Worm (Caenorhabditis elegans) whole organism, L3 larva: ENCODE results near the gene osta-1.

Experiments
- R02D3.7 ChIP-seq: fragments of 150-350 bp; optimal IDR thresholded peaks from 2 replicates; lab custom pipeline; 2014; ENCODE audit warnings: missing biosample characterization, missing genetic modification characterization
- ZK546.5 ChIP-seq: sonication (generic microtip); optimal IDR thresholded peaks from 2 replicates; lab custom pipeline; 2017; ENCODE audit warnings: missing biosample characterization, missing genetic modification characterization
- aly-2 ChIP-seq: fragments of 150-350 bp; optimal IDR thresholded peaks from 2 replicates; lab custom pipeline; 2014; ENCODE audit warnings: missing biosample characterization, missing genetic modification characterization
- ama-1 ChIP-seq: fragments of 150-350 bp; optimal IDR thresholded peaks from 2 replicates; lab custom pipeline; 2018
- ceh-16 ChIP-seq: sonication (generic microtip); optimal IDR thresholded peaks from 2 replicates; lab custom pipeline; 2017; ENCODE audit warnings: missing biosample characterization, missing genetic modification characterization
- ceh-28 ChIP-seq: fragments of 150-350 bp; optimal IDR thresholded peaks from 2 replicates; lab custom pipeline; 2014; ENCODE audit warnings: missing biosample characterization, missing genetic modification reagents, missing genetic modification characterization
- ceh-82 ChIP-seq: fragments of 150-350 bp; optimal IDR thresholded peaks from 2 replicates; lab custom pipeline; 2014; ENCODE audit warnings: missing biosample characterization, missing genetic modification characterization
- ceh-9 ChIP-seq: sonication (generic microtip); optimal IDR thresholded peaks from 2 replicates; lab custom pipeline; 2018; ENCODE audit warnings: missing biosample characterization, missing genetic modification characterization
- egl-27 ChIP-seq: sonication (generic microtip); optimal IDR thresholded peaks from 4 replicates; lab custom pipeline; 2017; ENCODE audit warnings: missing biosample characterization, missing genetic modification reagents, missing genetic modification characterization
- egl-5 ChIP-seq: fragments of 150-350 bp; optimal IDR thresholded peaks from 2 replicates; lab custom pipeline; 2017; ENCODE audit warnings: missing biosample characterization, missing genetic modification reagents, missing genetic modification characterization, inconsistent platforms
- elt-1 ChIP-seq: fragments of 150-350 bp; optimal IDR thresholded peaks from 2 replicates; lab custom pipeline; 2014; ENCODE audit warnings: missing biosample characterization, missing genetic modification characterization
- elt-3 ChIP-seq, 3 experiments: fragments of 150-350 bp in 1 of 3; sonication (generic microtip) in 2 of 3; optimal IDR thresholded peaks; 2 replicates in 2 of 3; 4 replicates in 1 of 3; lab custom pipeline; 2014 to 2017; ENCODE audit warnings: missing biosample characterization in 3 of 3, missing genetic modification characterization in 3 of 3
- eor-1 ChIP-seq, 2 experiments: fragments of 150-350 bp; optimal IDR thresholded peaks; 2 replicates each; lab custom pipeline; 2014 to 2018; ENCODE audit warnings: missing biosample characterization in 2 of 2, missing genetic modification characterization in 2 of 2
- fkh-10 ChIP-seq: sonication (generic microtip); optimal IDR thresholded peaks from 2 replicates; lab custom pipeline; 2017; ENCODE audit warnings: missing biosample characterization, missing genetic modification reagents, missing genetic modification characterization
- fkh-2 ChIP-seq: fragments of 150-350 bp; optimal IDR thresholded peaks from 2 replicates; lab custom pipeline; 2014; ENCODE audit warnings: missing biosample characterization, missing genetic modification reagents, missing genetic modification characterization
- fos-1 ChIP-seq: fragments of 150-350 bp; optimal IDR thresholded peaks from 2 replicates; lab custom pipeline; 2014; ENCODE audit warnings: missing biosample characterization, missing genetic modification characterization
- hmg-11 ChIP-seq: sonication (generic microtip); optimal IDR thresholded peaks from 2 replicates; lab custom pipeline; 2016; ENCODE audit warnings: missing genetic modification characterization, missing compliant biosample characterization
- jun-1 ChIP-seq: fragments of 150-350 bp; optimal IDR thresholded peaks from 2 replicates; lab custom pipeline; 2014; ENCODE audit warnings: missing biosample characterization, missing genetic modification reagents, missing genetic modification characterization
- lin-15B ChIP-seq: fragments of 150-350 bp; optimal IDR thresholded peaks from 2 replicates; lab custom pipeline; 2014; ENCODE audit warnings: missing biosample characterization, missing genetic modification characterization
- lin-39 ChIP-seq: fragments of 150-350 bp; optimal IDR thresholded peaks from 2 replicates; lab custom pipeline; 2018; ENCODE audit warnings: missing biosample characterization, missing genetic modification reagents, missing genetic modification characterization
- lsy-12 ChIP-seq: sonication (generic microtip); optimal IDR thresholded peaks from 2 replicates; lab custom pipeline; 2016; ENCODE audit warnings: mild to moderate bottlenecking, missing genetic modification characterization, missing compliant biosample characterization
- mdl-1 ChIP-seq: fragments of 150-350 bp; optimal IDR thresholded peaks from 2 replicates; lab custom pipeline; 2014; ENCODE audit warnings: missing biosample characterization, missing genetic modification characterization
- mml-1 ChIP-seq: fragments of 150-350 bp; sonication (generic microtip); optimal IDR thresholded peaks from 3 replicates; lab custom pipeline; 2014; ENCODE audit warnings: missing biosample characterization, missing genetic modification characterization
- nfya-1 ChIP-seq: sonication (generic microtip); optimal IDR thresholded peaks from 2 replicates; lab custom pipeline; 2017; ENCODE audit warnings: missing genetic modification characterization, mild to moderate bottlenecking, missing compliant biosample characterization, antibody characterized with exemption, moderate library complexity; ENCODE audit not compliant: insufficient read depth
- nhr-12 ChIP-seq: fragments of 150-350 bp; optimal IDR thresholded peaks from 2 replicates; lab custom pipeline; 2014; ENCODE audit warnings: missing biosample characterization, missing genetic modification characterization
- nhr-23 ChIP-seq: fragments of 150-350 bp; optimal IDR thresholded peaks from 2 replicates; lab custom pipeline; 2014; ENCODE audit warnings: missing biosample characterization, missing genetic modification reagents, missing genetic modification characterization
- nhr-237 ChIP-seq: fragments of 150-350 bp; optimal IDR thresholded peaks from 2 replicates; lab custom pipeline; 2014; ENCODE audit warnings: missing biosample characterization, missing genetic modification characterization
- nhr-25 ChIP-seq: sonication (generic microtip); optimal IDR thresholded peaks from 2 replicates; lab custom pipeline; 2017; ENCODE audit warnings: missing biosample characterization, missing genetic modification characterization
- nhr-28 ChIP-seq: fragments of 150-350 bp; optimal IDR thresholded peaks from 2 replicates; lab custom pipeline; 2014; ENCODE audit warnings: missing biosample characterization, missing genetic modification characterization
- nhr-43 ChIP-seq: sonication (generic microtip); optimal IDR thresholded peaks from 2 replicates; lab custom pipeline; 2016; ENCODE audit warnings: mild to moderate bottlenecking, missing genetic modification characterization, missing compliant biosample characterization; ENCODE audit not compliant: poor library complexity, severe bottlenecking
- nhr-67 ChIP-seq: fragments of 150-350 bp; optimal IDR thresholded peaks from 2 replicates; lab custom pipeline; 2014; ENCODE audit warnings: missing biosample characterization, missing genetic modification characterization
- nhr-76 ChIP-seq: fragments of 150-350 bp; sonication (generic microtip); optimal IDR thresholded peaks from 5 replicates; lab custom pipeline; 2014; ENCODE audit warnings: missing biosample characterization, missing genetic modification characterization
- nhr-77 ChIP-seq: fragments of 150-350 bp; optimal IDR thresholded peaks from 2 replicates; lab custom pipeline; 2014; ENCODE audit warnings: missing biosample characterization, missing genetic modification characterization
- pha-4 ChIP-seq: fragments of 150-350 bp; optimal IDR thresholded peaks from 2 replicates; lab custom pipeline; 2014; ENCODE audit warnings: missing biosample characterization, missing genetic modification reagents, missing genetic modification characterization
- pqm-1 ChIP-seq: fragments of 150-350 bp; optimal IDR thresholded peaks from 2 replicates; lab custom pipeline; 2017; ENCODE audit warnings: missing biosample characterization, missing genetic modification characterization, inconsistent platforms
- sea-2 ChIP-seq: fragments of 150-350 bp; sonication (generic microtip); optimal IDR thresholded peaks from 4 replicates; lab custom pipeline; 2014; ENCODE audit warnings: missing biosample characterization, missing genetic modification reagents, missing genetic modification characterization
- skn-1 ChIP-seq: fragments of 150-350 bp; optimal IDR thresholded peaks from 2 replicates; lab custom pipeline; 2014; ENCODE audit warnings: missing biosample characterization, missing genetic modification characterization
- snpc-4 ChIP-seq: fragments of 150-350 bp; optimal IDR thresholded peaks from 2 replicates; lab custom pipeline; 2014; ENCODE audit warnings: missing biosample characterization, missing genetic modification characterization
- tbx-2 ChIP-seq: sonication (generic microtip); optimal IDR thresholded peaks from 2 replicates; lab custom pipeline; 2016; ENCODE audit warnings: mild to moderate bottlenecking, missing genetic modification characterization, missing compliant biosample characterization
- unc-39 ChIP-seq: sonication (generic microtip); optimal IDR thresholded peaks from 4 replicates; lab custom pipeline; 2017; ENCODE audit warnings: missing biosample characterization, missing genetic modification characterization
- unc-62 ChIP-seq: fragments of 150-350 bp; sonication (generic microtip); optimal IDR thresholded peaks from 4 replicates; lab custom pipeline; 2014; ENCODE audit warnings: missing biosample characterization, missing genetic modification reagents, missing genetic modification characterization
- zag-1 ChIP-seq: fragments of 150-350 bp; optimal IDR thresholded peaks from 2 replicates; lab custom pipeline; 2014; ENCODE audit warnings: missing biosample characterization, missing genetic modification characterization
- ztf-4 ChIP-seq: fragments of 150-350 bp; optimal IDR thresholded peaks from 2 replicates; lab custom pipeline; 2014; ENCODE audit warnings: missing biosample characterization, missing genetic modification characterization

Gene osta-1

ce11 chrII:24559-24998, 18.1 kb downstream of the osta-1 start, which contains the start of gene enee-1 (continued):
- peak; percentile 81 for TF ChIP-seq lin-39 (tag; lab: Kevin White, UChicago)

ce11 chrII:28283-28682, 21.8 kb downstream of the osta-1 start, which contains the start of gene F23F1.4:
Gene F23F1.4 (minus strand): TSS chrII:28423.
- no peak for TF ChIP-seq ZK546.5 (tag; lab: Kevin White, UChicago)
- TF ChIP-seq nhr-25 (tag; lab: Kevin White, UChicago), result peak; percentile 62

ce11 chrII:29578-29977, 23.1 kb downstream of the osta-1 start:
- TF ChIP-seq nhr-25 (tag; lab: Kevin White, UChicago) (peak; percentile 45), nhr-77 (no peak), nhr-12 (no peak), ama-1 (lab: Kevin White, UChicago) (no peak), ceh-82 (no peak)
- TF ChIP-seq, all 47 proteins: peak for 1

- no peak for TF ChIP-seq fkh-10 (GFP tag; lab: Kevin White, UChicago)
- TF ChIP-seq nhr-237, result no peak
- no peak for TF ChIP-seq snpc-4 (tag; lab: Kevin White, UChicago)
- no peak for TF ChIP-seq tbx-2 (tag; lab: Kevin White, UChicago)
- no peak for TF ChIP-seq ceh-16
- no peak for TF ChIP-seq egl-5 (tag; lab: Kevin White, UChicago)
- no peak for TF ChIP-seq eor-1 (tag; optimal IDR thresholded peaks at IDR 0.05; lab: Kevin White, UChicago)
- no peak for TF ChIP-seq nhr-43
- TF ChIP-seq lin-15B, result peak; percentile 38
- peak; percentile 58 for TF ChIP-seq R02D3.7 (tag; lab: Kevin White, UChicago)
- no peak for TF ChIP-seq nhr-25 (tag; lab: Kevin White, UChicago)
- TF ChIP-seq elt-3 (tag; optimal IDR thresholded peaks at IDR 0.05; lab: Kevin White, UChicago), result no peak
- TF ChIP-seq sea-2 (GFP tag; lab: Kevin White, UChicago), result no peak
- no peak for TF ChIP-seq hmg-11 (tag; lab: Kevin White, UChicago)
- no peak for TF ChIP-seq ama-1 (lab: Kevin White, UChicago)
- TF ChIP-seq nhr-23 (tag; lab: Kevin White, UChicago), result no peak
- TF ChIP-seq nfya-1 (tag; lab: Kevin White, UChicago), result peak; percentile 41
- no peak for TF ChIP-seq ztf-4
- TF ChIP-seq lsy-12 (tag; lab: Kevin White, UChicago), result no peak
- TF ChIP-seq zag-1, result no peak
- no peak for TF ChIP-seq nhr-77
- no peak for TF ChIP-seq nhr-28 (tag; lab: Kevin White, UChicago)
- no peak for TF ChIP-seq unc-62 (GFP tag; lab: Kevin White, UChicago)
- TF ChIP-seq skn-1 (tag; lab: Kevin White, UChicago), result no peak
- no peak for TF ChIP-seq nhr-67
- TF ChIP-seq ceh-28 (tag; lab: Kevin White, UChicago), result peak; percentile 44
- TF ChIP-seq nhr-76, result no peak
- TF ChIP-seq egl-27 (tag; lab: Kevin White, UChicago), result no peak
- no peak for TF ChIP-seq mdl-1 (tag; lab: Kevin White, UChicago)
- TF ChIP-seq fkh-2 (tag; lab: Kevin White, UChicago), result no peak
- no peak for TF ChIP-seq pqm-1 (tag; lab: Kevin White, UChicago)
- no peak for TF ChIP-seq elt-1 (tag; lab: Kevin White, UChicago)
- TF ChIP-seq ceh-82, result no peak
- TF ChIP-seq ceh-9 (tag; lab: Kevin White, UChicago), result no peak
- peak; percentile 2 for TF ChIP-seq lin-39 (tag; lab: Kevin White, UChicago)
- TF ChIP-seq pha-4 (tag; lab: Kevin White, UChicago), result no peak
- TF ChIP-seq aly-2 (tag; lab: Kevin White, UChicago), result no peak
- TF ChIP-seq mml-1 (tag; lab: Kevin White, UChicago), result no peak
- TF ChIP-seq fos-1 (tag; lab: Kevin White, UChicago), result no peak
- TF ChIP-seq unc-39, result no peak
- TF ChIP-seq jun-1 (tag; lab: Kevin White, UChicago), result no peak
Measured at ce11 chrII:31521-31920, 25.1 kb downstream of the osta-1 start, which contains the start of the genes F23F1.5 and fbxc-54. Gene F23F1.5 (minus strand): TSS chrII:31584. Gene fbxc-54 (plus strand): TSS chrII:31719.
